Worm (Caenorhabditis elegans): ENCODE measurements around the gene F53B7.4.

ce11 chrV:11039379-11039954 is 37.1 kb upstream of the F53B7.4 start, which contains the start of gene pak-2:
- TF ChIP-seq ceh-82 (tag; optimal IDR thresholded peaks at IDR 0.05) (no peak), nfya-1 (tag; optimal IDR thresholded peaks at IDR 0.05; ENCODE audit: insufficient read depth) (peak; percentile 73), nhr-77 (tag; optimal IDR thresholded peaks at IDR 0.05) (no peak), ceh-28 (tag; optimal IDR thresholded peaks at IDR 0.05) (peak; percentile 34), snpc-4 (tag; optimal IDR thresholded peaks at IDR 0.05) (no peak)
